Fruit fly (Drosophila melanogaster) whole organism, embryonic: ENCODE results near the gene CG14659.

Experiments
- CG1024 ChIP-seq: fragments of 200-800 bp; sonication (Bioruptor generic); IDR thresholded peaks from 2 replicates; pipeline ENCODE4 v1.3.6; 2022; ENCODE audit warnings: missing biosample characterization, missing genetic modification characterization
- CG15696 ChIP-seq: fragments of 200-800 bp; sonication (Bioruptor generic); optimal IDR thresholded peaks from 2 replicates; lab custom pipeline; 2019; ENCODE audit warnings: missing biosample characterization, mild to moderate bottlenecking, missing genetic modification characterization, moderate library complexity
- CG3281 ChIP-seq: fragments of 200-800 bp; sonication (Bioruptor generic); optimal IDR thresholded peaks from 3 replicates; lab custom pipeline; 2017; ENCODE audit warnings: missing biosample characterization, mild to moderate bottlenecking, missing genetic modification characterization
- CG6854 ChIP-seq: fragments of 200-800 bp; sonication (Bioruptor generic); optimal IDR thresholded peaks from 3 replicates; lab custom pipeline; 2017; ENCODE audit warnings: missing biosample characterization, mild to moderate bottlenecking, missing genetic modification characterization
- CG7786 ChIP-seq: fragments of 200-800 bp; sonication (Bioruptor generic); optimal IDR thresholded peaks from 2 replicates; lab custom pipeline; 2016; ENCODE audit warnings: missing biosample characterization, missing genetic modification characterization
- CG8388 ChIP-seq: fragments of 200-800 bp; sonication (Bioruptor generic); optimal IDR thresholded peaks from 2 replicates; lab custom pipeline; 2019; ENCODE audit warnings: missing biosample characterization, mild to moderate bottlenecking, missing genetic modification characterization, moderate library complexity
- CG8478 ChIP-seq: fragments of >200 bp; optimal IDR thresholded peaks from 2 replicates; lab custom pipeline; 2018
- CG9817 ChIP-seq: fragments of 200-800 bp; sonication (Bioruptor generic); optimal IDR thresholded peaks from 2 replicates; lab custom pipeline; 2018; ENCODE audit warnings: missing biosample characterization, mild to moderate bottlenecking, missing genetic modification characterization, moderate library complexity
- Dip2 ChIP-seq: fragments of 200-800 bp; sonication (Bioruptor generic); IDR thresholded peaks from 2 replicates; pipeline ENCODE4 v1.3.6; 2022; ENCODE audit warnings: missing biosample characterization, missing genetic modification characterization
- Dll ChIP-seq: fragments of 200-800 bp; sonication (Bioruptor generic); IDR thresholded peaks from 4 replicates; pipeline ENCODE4 v1.3.6; 2022; ENCODE audit warnings: missing biosample characterization, missing genetic modification characterization; ENCODE audit not compliant: partially characterized antibody
- GATAe ChIP-seq: fragments of 200-800 bp; sonication (Bioruptor generic); conservative IDR thresholded peaks from 2 replicates; pipeline ENCODE4 v1.3.6; 2022; ENCODE audit warnings: missing biosample characterization, missing genetic modification characterization
- Hr78 ChIP-seq, 2 experiments: fragments of 200-800 bp in 1 of 2; fragments of >200 bp in 1 of 2; sonication (Bioruptor generic) in 1 of 2; optimal IDR thresholded peaks; 2 replicates each; lab custom pipeline; 2017 to 2019; ENCODE audit warnings: missing biosample characterization in 2 of 2, missing genetic modification characterization in 2 of 2, mild to moderate bottlenecking in 1 of 2, moderate library complexity in 1 of 2
- danr ChIP-seq: fragments of 200-800 bp; sonication (Bioruptor generic); IDR thresholded peaks from 2 replicates; pipeline ENCODE4 v1.3.6; 2022; ENCODE audit warnings: missing biosample characterization, missing genetic modification characterization
- trem ChIP-seq: fragments of 200-800 bp; optimal IDR thresholded peaks from 3 replicates; lab custom pipeline; 2019; ENCODE audit warnings: missing biosample characterization, mild to moderate bottlenecking, missing genetic modification characterization, moderate library complexity

dm6 chr3R:4809944-4810653, 21.0 kb downstream of the CG14659 start:
- TF ChIP-seq Hr78 (GFP tag; optimal IDR thresholded peaks at IDR 0.05; lab: Kevin White, UChicago) (no peak), GATAe (GFP tag; lab: Robert Waterston, UW) (no peak), CG15696 (tag; lab: Kevin White, UChicago) (no peak), Dll (GFP tag; lab: Robert Waterston, UW) (0 out of 4 replicates have a peak, but pooled peaks have one; percentile 18), Dip2 (GFP tag; lab: Robert Waterston, UW) (no peak), CG8478 (lab: Kevin White, UChicago) (no peak), CG8388 (GFP tag; lab: Kevin White, UChicago) (no peak), CG3281 (GFP tag; lab: Kevin White, UChicago) (no peak), CG9817 (no peak), CG6854 (GFP tag; lab: Kevin White, UChicago) (peak; percentile 9), danr (GFP tag; lab: Robert Waterston, UW) (no peak), CG7786 (GFP tag; lab: Kevin White, UChicago) (no peak), trem (tag; lab: Kevin White, UChicago) (no peak), CG1024 (no peak)
